Worm (Caenorhabditis elegans) whole organism, L3 larva: ENCODE measurements around the gene rol-1.

Experiments
- R02D3.7 ChIP-seq: fragments of 150-350 bp; optimal IDR thresholded peaks from 2 replicates; lab custom pipeline; 2014; ENCODE audit warnings: missing biosample characterization, missing genetic modification characterization
- elt-2 ChIP-seq: sonication (generic microtip); optimal IDR thresholded peaks from 2 replicates; lab custom pipeline; 2016; ENCODE audit warnings: missing genetic modification reagents, mild to moderate bottlenecking, missing genetic modification characterization, missing compliant biosample characterization
- fkh-10 ChIP-seq: sonication (generic microtip); optimal IDR thresholded peaks from 2 replicates; lab custom pipeline; 2017; ENCODE audit warnings: missing biosample characterization, missing genetic modification reagents, missing genetic modification characterization
- lin-15B ChIP-seq: fragments of 150-350 bp; optimal IDR thresholded peaks from 2 replicates; lab custom pipeline; 2014; ENCODE audit warnings: missing biosample characterization, missing genetic modification characterization
- mdl-1 ChIP-seq: fragments of 150-350 bp; optimal IDR thresholded peaks from 2 replicates; lab custom pipeline; 2014; ENCODE audit warnings: missing biosample characterization, missing genetic modification characterization
- nfya-1 ChIP-seq: sonication (generic microtip); optimal IDR thresholded peaks from 2 replicates; lab custom pipeline; 2017; ENCODE audit warnings: missing genetic modification characterization, mild to moderate bottlenecking, missing compliant biosample characterization, antibody characterized with exemption, moderate library complexity; ENCODE audit not compliant: insufficient read depth
- nhr-237 ChIP-seq: fragments of 150-350 bp; optimal IDR thresholded peaks from 2 replicates; lab custom pipeline; 2014; ENCODE audit warnings: missing biosample characterization, missing genetic modification characterization
- unc-39 ChIP-seq: sonication (generic microtip); optimal IDR thresholded peaks from 4 replicates; lab custom pipeline; 2017; ENCODE audit warnings: missing biosample characterization, missing genetic modification characterization
- zag-1 ChIP-seq: fragments of 150-350 bp; optimal IDR thresholded peaks from 2 replicates; lab custom pipeline; 2014; ENCODE audit warnings: missing biosample characterization, missing genetic modification characterization

DNA sequence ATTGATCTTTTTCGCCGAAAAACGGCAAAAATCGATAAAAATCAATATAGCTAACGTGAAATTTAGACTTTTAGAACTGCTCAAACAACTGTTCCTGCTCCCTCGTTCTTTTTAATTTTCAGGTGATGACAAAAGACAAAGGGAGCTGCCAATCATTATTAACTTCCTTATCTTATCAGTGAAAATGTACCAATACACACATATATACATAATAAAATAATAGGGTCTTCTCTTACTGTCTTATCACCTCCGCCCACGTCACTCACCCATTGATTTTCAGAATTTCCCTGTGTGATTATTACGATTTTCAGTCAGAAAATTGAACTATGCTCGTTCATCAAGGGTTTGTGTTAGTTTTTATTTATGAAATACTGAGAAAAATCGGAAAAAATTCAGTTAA is 13.3 kb downstream of the rol-1 start, which contains the start of gene Y57A10A.14:
- no peak for TF ChIP-seq nhr-237 (tag; lab: Kevin White, UChicago)
- no peak for TF ChIP-seq mdl-1 (tag; lab: Kevin White, UChicago)
- no peak for TF ChIP-seq zag-1
- peak; percentile 13 for TF ChIP-seq nfya-1 (tag; lab: Kevin White, UChicago)
- peak; percentile 98 for TF ChIP-seq elt-2 (tag; lab: Kevin White, UChicago)
- TF ChIP-seq unc-39 (tag; lab: Kevin White, UChicago) = no peak
- TF ChIP-seq lin-15B (tag; lab: Kevin White, UChicago) = no peak
- no peak for TF ChIP-seq R02D3.7 (tag; lab: Kevin White, UChicago)
- no peak for TF ChIP-seq fkh-10
